Fruit fly (Drosophila melanogaster) whole organism, embryonic: ENCODE data around the gene CG12814.
A peak's percentile ranks its signal among the peaks of the same experiment; 100 is the strongest.

Source experiments
- ATbp ChIP-seq: fragments of 200-800 bp; sonication (Bioruptor generic); optimal IDR thresholded peaks from 2 replicates; lab custom pipeline; 2017; ENCODE audit warnings: missing biosample characterization, mild to moderate bottlenecking, missing genetic modification characterization, missing genetic modification reagents
- Ada2b ChIP-seq: fragments of 200-800 bp; sonication (Bioruptor generic); IDR thresholded peaks from 2 replicates; pipeline ENCODE4 v1.3.6; 2022; ENCODE audit warnings: missing biosample characterization, missing genetic modification characterization
- CG10209 ChIP-seq: fragments of 200-800 bp; sonication (Bioruptor generic); optimal IDR thresholded peaks from 3 replicates; lab custom pipeline; 2017; ENCODE audit warnings: missing biosample characterization, mild to moderate bottlenecking, missing genetic modification characterization, missing genetic modification reagents
- CG10267 ChIP-seq: fragments of 200-800 bp; sonication (Bioruptor generic); optimal IDR thresholded peaks from 2 replicates; lab custom pipeline; 2018; ENCODE audit warnings: missing biosample characterization, mild to moderate bottlenecking, missing genetic modification characterization, moderate library complexity
- CG10274 ChIP-seq: fragments of 200-800 bp; sonication (Bioruptor generic); optimal IDR thresholded peaks from 3 replicates; lab custom pipeline; 2017; ENCODE audit warnings: missing biosample characterization, mild to moderate bottlenecking, missing genetic modification characterization
- CG12104 ChIP-seq: fragments of 200-800 bp; sonication (Bioruptor generic); optimal IDR thresholded peaks from 3 replicates; lab custom pipeline; 2016; ENCODE audit warnings: missing biosample characterization, missing genetic modification characterization
- CG12219 ChIP-seq: fragments of 200-800 bp; sonication (Bioruptor generic); optimal IDR thresholded peaks from 3 replicates; lab custom pipeline; 2018; ENCODE audit warnings: missing biosample characterization, mild to moderate bottlenecking, missing genetic modification characterization
- CG14014 ChIP-seq: fragments of 200-800 bp; sonication (Bioruptor generic); IDR thresholded peaks from 2 replicates; pipeline ENCODE4 v1.3.6; 2022; ENCODE audit warnings: missing biosample characterization, missing genetic modification characterization
- CG14965 ChIP-seq: fragments of 200-800 bp; sonication (Bioruptor generic); optimal IDR thresholded peaks from 2 replicates; lab custom pipeline; 2016; ENCODE audit warnings: missing biosample characterization, missing genetic modification characterization, borderline replicate concordance
- CG15514 ChIP-seq: fragments of 200-800 bp; sonication (Bioruptor generic); optimal IDR thresholded peaks from 3 replicates; lab custom pipeline; 2017; ENCODE audit warnings: missing biosample characterization, missing genetic modification characterization, mild to moderate bottlenecking, moderate library complexity, missing genetic modification reagents
- CG1647 ChIP-seq: fragments of 200-800 bp; sonication (Bioruptor generic); optimal IDR thresholded peaks from 3 replicates; lab custom pipeline; 2016; ENCODE audit warnings: missing biosample characterization, missing genetic modification characterization
- CG17361 ChIP-seq: fragments of 200-800 bp; sonication (Bioruptor generic); IDR thresholded peaks from 3 replicates; pipeline ENCODE4 v1.3.6; 2022; ENCODE audit warnings: missing biosample characterization, missing genetic modification characterization
- CG18011 ChIP-seq: fragments of 200-800 bp; sonication (Bioruptor generic); optimal IDR thresholded peaks from 2 replicates; lab custom pipeline; 2017; ENCODE audit warnings: missing biosample characterization, missing genetic modification characterization, mild to moderate bottlenecking, moderate library complexity, missing genotype
- CG2889 ChIP-seq: fragments of 200-800 bp; sonication (Bioruptor generic); IDR thresholded peaks from 3 replicates; pipeline ENCODE4 v1.3.6; 2022; ENCODE audit warnings: missing biosample characterization, missing genetic modification characterization
- CG33213 ChIP-seq: fragments of 200-800 bp; sonication (Bioruptor generic); optimal IDR thresholded peaks from 3 replicates; lab custom pipeline; 2016; ENCODE audit warnings: missing biosample characterization, missing genetic modification characterization
- CG4328 ChIP-seq: fragments of 200-800 bp; sonication (Bioruptor generic); optimal IDR thresholded peaks from 3 replicates; lab custom pipeline; 2017; ENCODE audit warnings: missing biosample characterization, missing genetic modification reagents, missing genetic modification characterization
- CG5245 ChIP-seq: fragments of 200-800 bp; sonication (Bioruptor generic); optimal IDR thresholded peaks from 3 replicates; lab custom pipeline; 2016; ENCODE audit warnings: missing biosample characterization, missing genetic modification characterization
- CG5953 ChIP-seq: fragments of 200-800 bp; sonication (Bioruptor generic); IDR thresholded peaks from 2 replicates; pipeline ENCODE4 v1.3.6; 2022; ENCODE audit warnings: missing biosample characterization, missing genetic modification characterization
- CG7839 ChIP-seq: fragments of 200-800 bp; sonication (Bioruptor generic); optimal IDR thresholded peaks from 3 replicates; lab custom pipeline; 2018; ENCODE audit warnings: missing biosample characterization, mild to moderate bottlenecking, missing genetic modification characterization, moderate library complexity
- CG8281 ChIP-seq: fragments of 200-800 bp; sonication (Bioruptor generic); optimal IDR thresholded peaks from 2 replicates; lab custom pipeline; 2018; ENCODE audit warnings: missing biosample characterization, mild to moderate bottlenecking, missing genetic modification characterization, moderate library complexity
- CG9609 ChIP-seq: fragments of 200-800 bp; sonication (Bioruptor generic); optimal IDR thresholded peaks from 3 replicates; lab custom pipeline; 2016; ENCODE audit warnings: missing biosample characterization, missing genetic modification characterization
- Chrac-16 ChIP-seq: fragments of 200-800 bp; sonication (Bioruptor generic); optimal IDR thresholded peaks from 3 replicates; lab custom pipeline; 2016; ENCODE audit warnings: missing biosample characterization, missing genetic modification characterization
- Drgx ChIP-seq: fragments of 200-800 bp; sonication (Bioruptor generic); IDR thresholded peaks from 2 replicates; pipeline ENCODE4 v1.3.6; 2022; ENCODE audit warnings: missing biosample characterization, missing genetic modification characterization
- E2f1 ChIP-seq: fragments of 200-800 bp; sonication (Bioruptor generic); IDR thresholded peaks from 2 replicates; pipeline ENCODE4 v1.3.6; 2022; ENCODE audit warnings: missing biosample characterization, missing genetic modification characterization
- Gug ChIP-seq: fragments of 200-800 bp; sonication (Bioruptor generic); IDR thresholded peaks from 4 replicates; pipeline ENCODE4 v1.3.6; 2022; ENCODE audit warnings: missing biosample characterization, missing genetic modification characterization
- HLH4C ChIP-seq: fragments of 200-800 bp; sonication (Bioruptor generic); IDR thresholded peaks from 3 replicates; pipeline ENCODE4 v1.3.6; 2022; ENCODE audit warnings: missing biosample characterization, missing genetic modification characterization; ENCODE audit not compliant: partially characterized antibody
- Hr39 ChIP-seq: fragments of >200 bp; optimal IDR thresholded peaks from 2 replicates; lab custom pipeline; 2017
- Max ChIP-seq: fragments of 200-800 bp; sonication (Bioruptor generic); optimal IDR thresholded peaks from 2 replicates; lab custom pipeline; 2016; ENCODE audit warnings: missing biosample characterization, mild to moderate bottlenecking, missing genetic modification characterization
- Med ChIP-seq: fragments of 200-800 bp; sonication (Bioruptor generic); peaks from one replicate; lab custom pipeline; 2016; ENCODE audit warnings: missing biosample characterization, missing genetic modification characterization, mild to moderate bottlenecking, inconsistent platforms, moderate library complexity
- Myb ChIP-seq: fragments of 200-800 bp; sonication (Bioruptor generic); optimal IDR thresholded peaks from 2 replicates; lab custom pipeline; 2016; ENCODE audit warnings: missing biosample characterization, missing genetic modification characterization
- NfI ChIP-seq: fragments of 200-800 bp; sonication (Bioruptor generic); optimal IDR thresholded peaks from 3 replicates; lab custom pipeline; 2018; ENCODE audit warnings: missing biosample characterization, mild to moderate bottlenecking, missing genetic modification characterization, moderate library complexity
- Oli ChIP-seq: fragments of 200-800 bp; sonication (Bioruptor generic); optimal IDR thresholded peaks from 2 replicates; lab custom pipeline; 2018; ENCODE audit warnings: missing biosample characterization, mild to moderate bottlenecking, missing genetic modification characterization, moderate library complexity
- PHDP ChIP-seq: fragments of 200-800 bp; sonication (Bioruptor generic); optimal IDR thresholded peaks from 3 replicates; lab custom pipeline; 2018; ENCODE audit warnings: missing biosample characterization, mild to moderate bottlenecking, missing genetic modification characterization, moderate library complexity
- TFAM ChIP-seq: fragments of 200-800 bp; sonication (Bioruptor generic); optimal IDR thresholded peaks from 2 replicates; lab custom pipeline; 2017; ENCODE audit warnings: missing biosample characterization, missing genetic modification characterization, inconsistent platforms
- Usf ChIP-seq: fragments of 200-800 bp; sonication (Bioruptor generic); optimal IDR thresholded peaks from 2 replicates; lab custom pipeline; 2017; ENCODE audit warnings: missing genotype, missing biosample characterization, missing genetic modification characterization
- ase ChIP-seq: fragments of 200-800 bp; sonication (Bioruptor generic); IDR thresholded peaks from 3 replicates; pipeline ENCODE4 v1.3.6; 2022; ENCODE audit warnings: missing biosample characterization, missing genetic modification characterization
- bsh ChIP-seq, 2 experiments: fragments of 200-800 bp; sonication (Bioruptor generic); optimal IDR thresholded peaks; 2 replicates each; lab custom pipeline; 2017 to 2018; ENCODE audit warnings: mild to moderate bottlenecking in 2 of 2, missing biosample characterization in 2 of 2, missing genetic modification characterization in 2 of 2, moderate library complexity in 1 of 2
- btn ChIP-seq: fragments of 200-800 bp; sonication (Bioruptor generic); optimal IDR thresholded peaks from 2 replicates; lab custom pipeline; 2016; ENCODE audit warnings: missing biosample characterization, missing genetic modification characterization
- ci ChIP-seq: fragments of 200-800 bp; sonication (Bioruptor generic); IDR thresholded peaks from 3 replicates; pipeline ENCODE4 v1.3.6; 2022; ENCODE audit warnings: missing biosample characterization, missing genetic modification characterization
- cwo ChIP-seq: fragments of 200-800 bp; sonication (Bioruptor generic); optimal IDR thresholded peaks from 3 replicates; lab custom pipeline; 2017; ENCODE audit warnings: missing biosample characterization, missing genetic modification characterization, mild to moderate bottlenecking, moderate library complexity, missing genetic modification reagents
- dan ChIP-seq: fragments of 200-800 bp; sonication (Bioruptor generic); IDR thresholded peaks from 2 replicates; pipeline ENCODE4 v1.3.6; 2022; ENCODE audit warnings: missing biosample characterization, missing genetic modification characterization
- fd102C ChIP-seq: fragments of 200-800 bp; sonication (Bioruptor generic); optimal IDR thresholded peaks from 2 replicates; lab custom pipeline; 2018; ENCODE audit warnings: missing biosample characterization, mild to moderate bottlenecking, missing genetic modification characterization, moderate library complexity
- fd3F ChIP-seq: fragments of 200-800 bp; sonication (Bioruptor generic); optimal IDR thresholded peaks from 2 replicates; lab custom pipeline; 2018; ENCODE audit warnings: missing biosample characterization, mild to moderate bottlenecking, missing genetic modification characterization, moderate library complexity
- ftz-f1 ChIP-seq: fragments of 200-800 bp; sonication (Bioruptor generic); optimal IDR thresholded peaks from 2 replicates; lab custom pipeline; 2016; ENCODE audit warnings: missing biosample characterization, missing genetic modification characterization
- jing ChIP-seq: fragments of 200-800 bp; sonication (Bioruptor generic); optimal IDR thresholded peaks from 2 replicates; lab custom pipeline; 2018; ENCODE audit warnings: missing biosample characterization, mild to moderate bottlenecking, missing genetic modification characterization
- onecut ChIP-seq: fragments of 200-800 bp; sonication (Bioruptor generic); IDR thresholded peaks from 2 replicates; pipeline ENCODE4 v1.3.6; 2022; ENCODE audit warnings: missing biosample characterization, missing genetic modification characterization
- schlank ChIP-seq: fragments of 200-800 bp; sonication (Bioruptor generic); optimal IDR thresholded peaks from 2 replicates; lab custom pipeline; 2018; ENCODE audit warnings: missing biosample characterization, mild to moderate bottlenecking, missing genetic modification characterization
- vnd ChIP-seq: fragments of 200-800 bp; sonication (Bioruptor generic); IDR thresholded peaks from 3 replicates; pipeline ENCODE4 v1.3.6; 2022; ENCODE audit warnings: missing biosample characterization, missing genetic modification characterization; ENCODE audit not compliant: partially characterized antibody
- z ChIP-seq: fragments of 200-800 bp; sonication (Bioruptor generic); IDR thresholded peaks from 3 replicates; pipeline ENCODE4 v1.3.6; 2022; ENCODE audit warnings: missing biosample characterization, missing genetic modification characterization
- zen ChIP-seq: fragments of 200-800 bp; sonication (Bioruptor generic); optimal IDR thresholded peaks from 3 replicates; lab custom pipeline; 2018; ENCODE audit warnings: missing biosample characterization, mild to moderate bottlenecking, missing genetic modification characterization, moderate library complexity

CG12814 gene

dm6 chr3R:10170356-10170876, 19.0 kb downstream of the CG12814 start, which contains the start of gene Best1 (continued):
- peak; percentile 82 for TF ChIP-seq CG12219 (GFP tag; lab: Kevin White, UChicago)
- TF ChIP-seq TFAM (GFP tag; lab: Kevin White, UChicago): peak; percentile 23
- TF ChIP-seq CG14014 (GFP tag; lab: Robert Waterston, UW): peak; percentile 91
- TF ChIP-seq fd102C (GFP tag; lab: Kevin White, UChicago): peak; percentile 58
- TF ChIP-seq CG10209 (GFP tag; lab: Kevin White, UChicago): peak; percentile 91
- no peak for TF ChIP-seq btn
- peak; percentile 89 for TF ChIP-seq CG10267 (tag; lab: Kevin White, UChicago)
- TF ChIP-seq Myb (GFP tag; lab: Kevin White, UChicago): peak; percentile 17
- TF ChIP-seq cwo: peak; percentile 89
- TF ChIP-seq Hr39 (lab: Kevin White, UChicago): no peak
- peak; percentile 63 for TF ChIP-seq CG8281 (tag; lab: Kevin White, UChicago)
- peak; percentile 72 for TF ChIP-seq CG5245 (GFP tag; lab: Kevin White, UChicago)
- TF ChIP-seq CG12104 (GFP tag; lab: Kevin White, UChicago): peak; percentile 67
- peak; percentile 92 for TF ChIP-seq CG17361 (GFP tag; lab: Robert Waterston, UW)
- TF ChIP-seq PHDP (tag; lab: Kevin White, UChicago): peak; percentile 96
- TF ChIP-seq HLH4C (GFP tag; lab: Robert Waterston, UW): peak; percentile 47; the same call in 2 of the 3 replicates
- TF ChIP-seq CG18011 (GFP tag; lab: Kevin White, UChicago): peak; percentile 77
- peak; percentile 86 for TF ChIP-seq CG5953 (GFP tag; lab: Robert Waterston, UW)
- TF ChIP-seq CG9609 (GFP tag; lab: Kevin White, UChicago): peak; percentile 77
- TF ChIP-seq Gug (GFP tag; lab: Robert Waterston, UW): peak; percentile 96
- peak; percentile 82 for TF ChIP-seq onecut (GFP tag; lab: Robert Waterston, UW)
- peak; percentile 84 for TF ChIP-seq CG15514
- TF ChIP-seq CG2889: peak; percentile 79
- TF ChIP-seq CG1647 (GFP tag; lab: Kevin White, UChicago): peak; percentile 24
- peak; percentile 94 for TF ChIP-seq NfI (GFP tag; lab: Kevin White, UChicago)
- peak; percentile 92 for TF ChIP-seq zen
- peak; percentile 94 for TF ChIP-seq CG7839 (tag; lab: Kevin White, UChicago)
- TF ChIP-seq Med: peak; percentile 90
- TF ChIP-seq bsh (GFP tag; optimal IDR thresholded peaks at IDR 0.05; lab: Kevin White, UChicago): peak; percentile 85 to 94
- TF ChIP-seq Max (GFP tag; lab: Kevin White, UChicago): peak; percentile 70
- no peak for TF ChIP-seq vnd (GFP tag; lab: Robert Waterston, UW)
- peak; percentile 84 for TF ChIP-seq Chrac-16 (GFP tag; lab: Kevin White, UChicago)
- peak; percentile 73 for TF ChIP-seq jing (GFP tag; lab: Kevin White, UChicago)
- TF ChIP-seq Drgx (GFP tag; lab: Robert Waterston, UW): peak; percentile 93
- peak; percentile 57 for TF ChIP-seq ftz-f1 (GFP tag; lab: Kevin White, UChicago)
- TF ChIP-seq CG33213 (GFP tag; lab: Kevin White, UChicago): peak; percentile 50
- TF ChIP-seq fd3F (GFP tag; lab: Kevin White, UChicago): peak; percentile 89
- peak; percentile 41; the same call in 1 of the 2 replicates for TF ChIP-seq dan
- peak; percentile 85 for TF ChIP-seq z (GFP tag; lab: Robert Waterston, UW)
- peak; percentile 79 for TF ChIP-seq CG4328 (GFP tag; lab: Kevin White, UChicago)
- peak; percentile 90 for TF ChIP-seq E2f1 (GFP tag; lab: Robert Waterston, UW)
- peak; percentile 96 for TF ChIP-seq Ada2b (GFP tag; lab: Robert Waterston, UW)
- TF ChIP-seq schlank: peak; percentile 73
- peak; percentile 74 for TF ChIP-seq CG10274
- peak; percentile 82 for TF ChIP-seq Usf (GFP tag; lab: Kevin White, UChicago)
- peak; percentile 81 for TF ChIP-seq ase (GFP tag; lab: Robert Waterston, UW)
- TF ChIP-seq Oli (tag; lab: Kevin White, UChicago): peak; percentile 90
- TF ChIP-seq ci (GFP tag; lab: Robert Waterston, UW): peak; percentile 95
- peak; percentile 92 for TF ChIP-seq ATbp (GFP tag; lab: Kevin White, UChicago)
- TF ChIP-seq CG14965 (GFP tag; lab: Kevin White, UChicago): no peak
